ENCODE assay signal across 1 fruit fly cellular context in the genomic region with DNA sequence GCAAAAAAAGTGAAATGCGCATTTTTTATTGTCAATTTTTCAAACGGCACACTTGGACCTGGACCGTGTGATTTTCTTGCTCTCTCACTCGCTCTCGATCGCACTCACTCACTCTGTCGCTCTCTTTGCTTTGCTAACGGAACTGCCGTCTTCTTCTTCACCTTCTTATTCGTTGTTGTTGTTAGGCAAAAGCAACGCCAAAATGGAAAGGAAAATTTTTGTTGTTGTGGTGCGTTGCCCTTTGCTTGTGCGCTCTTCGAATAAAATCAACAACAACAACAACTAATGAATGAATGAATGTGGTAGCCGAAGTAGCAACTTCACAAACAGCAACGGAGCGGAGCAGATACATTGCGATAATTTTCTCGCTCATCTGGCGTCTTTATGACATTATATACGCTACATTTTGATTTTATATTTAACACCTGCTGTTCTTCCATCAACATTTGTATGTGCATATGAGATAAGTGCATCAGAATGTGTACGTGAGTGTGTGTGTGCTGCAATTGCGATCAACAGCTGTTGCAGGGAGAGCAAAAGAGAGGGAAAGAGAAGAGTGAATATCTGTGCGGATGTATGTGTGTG.
TF ChIP-seq lines count a peak whose summit lies in the region.

No protein-coding gene starts in this region.

TF ChIP-seq in whole organism, embryonic, 481 proteins besides CTCF, POLR2A, EP300 and RAD21 (continued from another document):
- TF ChIP-seq pho (GFP tag; optimal IDR thresholded peaks at IDR 0.05; lab: Kevin White, UChicago): no peak
- TF ChIP-seq CG2129 (GFP tag; IDR thresholded peaks at IDR 0.05; lab: Robert Waterston, UW; ENCODE audit: partially characterized antibody): no peak
- no peak for TF ChIP-seq Sry-β (GFP tag; optimal IDR thresholded peaks at IDR 0.05; lab: Kevin White, UChicago)
- TF ChIP-seq Elba2 (GFP tag; optimal IDR thresholded peaks at IDR 0.05; lab: Kevin White, UChicago): no peak
- no peak for TF ChIP-seq CG17568 (GFP tag; optimal IDR thresholded peaks at IDR 0.05; lab: Kevin White, UChicago)
- no peak for TF ChIP-seq CG7963 (GFP tag; IDR thresholded peaks at IDR 0.05; lab: Robert Waterston, UW; ENCODE audit: partially characterized antibody)
- TF ChIP-seq CG10321 (GFP tag; IDR thresholded peaks at IDR 0.05; lab: Robert Waterston, UW): no peak
- no peak for TF ChIP-seq CG9609 (GFP tag; optimal IDR thresholded peaks at IDR 0.05; lab: Kevin White, UChicago)
- no peak for TF ChIP-seq CG10462 (GFP tag; optimal IDR thresholded peaks at IDR 0.05; lab: Kevin White, UChicago)
- no peak for TF ChIP-seq H2.0 (GFP tag; IDR thresholded peaks at IDR 0.05; lab: Robert Waterston, UW)
- no peak for TF ChIP-seq Sox102F (GFP tag; optimal IDR thresholded peaks at IDR 0.05; lab: Kevin White, UChicago)
